Fruit fly (Drosophila melanogaster): ENCODE measurements around the gene CG3246.
A peak's percentile ranks its signal among the peaks of the same experiment; 100 is the strongest.

CG3246 gene

dm6 chr2L:3477057-3477755 is 15.5 kb upstream of the CG3246 start (continued):
- TF ChIP-seq schlank (tag; optimal IDR thresholded peaks at IDR 0.05) (peak; percentile 43), CG17829 (tag; optimal IDR thresholded peaks at IDR 0.05) (peak; percentile 31), row (GFP tag; IDR thresholded peaks at IDR 0.05) (peak; percentile 76), CG11723 (GFP tag; optimal IDR thresholded peaks at IDR 0.05) (peak; percentile 40), caup (GFP tag; optimal IDR thresholded peaks at IDR 0.05; ENCODE audit: severe bottlenecking) (peak; percentile 4), sisA (GFP tag; IDR thresholded peaks at IDR 0.05) (peak; percentile 21; the same call in 1 of the 2 replicates), Doc3 (GFP tag; IDR thresholded peaks at IDR 0.05; ENCODE audit: partially characterized antibody) (no peak), Chrac-16 (GFP tag; optimal IDR thresholded peaks at IDR 0.05) (no peak), CG18476 (GFP tag; optimal IDR thresholded peaks at IDR 0.05) (no peak), CG17802 (tag; optimal IDR thresholded peaks at IDR 0.05) (no peak), CG18262 (tag; optimal IDR thresholded peaks at IDR 0.05) (peak; percentile 28), YL-1 (GFP tag; optimal IDR thresholded peaks at IDR 0.05) (no peak), hb (GFP tag; IDR thresholded peaks at IDR 0.05; ENCODE audit: partially characterized antibody) (no peak), oc (tag; optimal IDR thresholded peaks at IDR 0.05) (no peak), bcd (GFP tag; optimal IDR thresholded peaks at IDR 0.05) (peak; percentile 42), CG7839 (tag; optimal IDR thresholded peaks at IDR 0.05) (peak; percentile 52), H15 (GFP tag; IDR thresholded peaks at IDR 0.05) (no peak), Dll (GFP tag; IDR thresholded peaks at IDR 0.05; ENCODE audit: partially characterized antibody) (no peak), CG3838 (GFP tag; optimal IDR thresholded peaks at IDR 0.05) (no peak), CG12236 (GFP tag; optimal IDR thresholded peaks at IDR 0.05) (no peak), Sry-β (GFP tag; optimal IDR thresholded peaks at IDR 0.05) (no peak), mld (GFP tag; IDR thresholded peaks at IDR 0.05; ENCODE audit: partially characterized antibody) (no peak), fd96Cb (tag; optimal IDR thresholded peaks at IDR 0.05) (peak; percentile 19), CG18011 (GFP tag; optimal IDR thresholded peaks at IDR 0.05) (no peak), Bgb (GFP tag; IDR thresholded peaks at IDR 0.05; ENCODE audit: partially characterized antibody) (peak; percentile 20; the same call in 1 of the 2 replicates), danr (GFP tag; IDR thresholded peaks at IDR 0.05) (no peak), CoRest (tag; optimal IDR thresholded peaks at IDR 0.05) (peak; percentile 65), NC2α (GFP tag; optimal IDR thresholded peaks at IDR 0.05) (peak; percentile 7), ind (GFP tag; optimal IDR thresholded peaks at IDR 0.05) (peak; percentile 15), CG16863 (GFP tag; optimal IDR thresholded peaks at IDR 0.05) (peak; percentile 4), lilli (GFP tag; optimal IDR thresholded peaks at IDR 0.05) (peak; percentile 55), CG1792 (GFP tag; optimal IDR thresholded peaks at IDR 0.05) (peak; percentile 29), CG2712 (tag; optimal IDR thresholded peaks at IDR 0.05) (peak; percentile 46), dimm (GFP tag; IDR thresholded peaks at IDR 0.05) (no peak), CG9215 (GFP tag; IDR thresholded peaks at IDR 0.05) (peak; percentile 27; the same call in 1 of the 2 replicates), CG32532 (GFP tag; IDR thresholded peaks at IDR 0.05) (peak; percentile 59), sd (tag; optimal IDR thresholded peaks at IDR 0.05) (peak; percentile 38), insv (GFP tag; optimal IDR thresholded peaks at IDR 0.05) (no peak), CG7357 (GFP tag; IDR thresholded peaks at IDR 0.05) (no peak), lmd (GFP tag; IDR thresholded peaks at IDR 0.05) (peak; percentile 34; the same call in 1 of the 2 replicates), Hr3 (GFP tag; optimal IDR thresholded peaks at IDR 0.05) (no peak), CG9797 (GFP tag; optimal IDR thresholded peaks at IDR 0.05) (no peak), CG2678 (tag; optimal IDR thresholded peaks at IDR 0.05) (peak; percentile 58), toy (GFP tag; IDR thresholded peaks at IDR 0.05) (no peak), disco-r (GFP tag; optimal IDR thresholded peaks at IDR 0.05) (peak; percentile 25), HLHmδ (GFP tag; optimal IDR thresholded peaks at IDR 0.05) (no peak), Rfx (GFP tag; IDR thresholded peaks at IDR 0.05) (peak; percentile 40; the same call in 1 of the 2 replicates), Trl (optimal IDR thresholded peaks at IDR 0.05) (no peak), Trl (GFP tag; optimal IDR thresholded peaks at IDR 0.05) (no peak), CG12744 (GFP tag; optimal IDR thresholded peaks at IDR 0.05) (no peak)
